Fruit fly (Drosophila melanogaster) whole organism, embryonic: ENCODE results near the gene Klp67A.
A peak's percentile ranks its signal among the peaks of the same experiment; 100 is the strongest.

Source experiments
- Awh ChIP-seq: fragments of 200-800 bp; sonication (Bioruptor generic); IDR thresholded peaks from 2 replicates; pipeline ENCODE4, ENCODE4 v1.3.6; 2022; ENCODE audit warnings: missing biosample characterization, missing genetic modification characterization
- Bdp1 ChIP-seq: fragments of 200-800 bp; sonication (Bioruptor generic); optimal IDR thresholded peaks from 3 replicates; lab custom pipeline; 2016; ENCODE audit warnings: missing biosample characterization, missing genetic modification characterization
- CG10321 ChIP-seq: fragments of 200-800 bp; sonication (Bioruptor generic); IDR thresholded peaks from 2 replicates; pipeline ENCODE4 v1.3.6; 2022; ENCODE audit warnings: missing biosample characterization, missing genetic modification characterization
- CG10366 ChIP-seq: fragments of 200-800 bp; sonication (Bioruptor generic); IDR thresholded peaks from 2 replicates; pipeline ENCODE4 v1.3.6; 2022; ENCODE audit warnings: missing biosample characterization, missing genetic modification characterization
- CG11560 ChIP-seq: fragments of 200-800 bp; sonication (Bioruptor generic); IDR thresholded peaks from 3 replicates; pipeline ENCODE4 v1.3.6; 2022; ENCODE audit warnings: missing biosample characterization, missing genetic modification characterization
- CG11695 ChIP-seq: fragments of 200-800 bp; sonication (Bioruptor generic); IDR thresholded peaks from 3 replicates; pipeline ENCODE4 v1.3.6; 2022; ENCODE audit warnings: missing biosample characterization, missing genetic modification characterization
- CG12219 ChIP-seq: fragments of 200-800 bp; sonication (Bioruptor generic); optimal IDR thresholded peaks from 3 replicates; lab custom pipeline; 2018; ENCODE audit warnings: missing biosample characterization, mild to moderate bottlenecking, missing genetic modification characterization
- CG15514 ChIP-seq: fragments of 200-800 bp; sonication (Bioruptor generic); optimal IDR thresholded peaks from 3 replicates; lab custom pipeline; 2017; ENCODE audit warnings: missing biosample characterization, missing genetic modification characterization, mild to moderate bottlenecking, moderate library complexity, missing genetic modification reagents
- CG15696 ChIP-seq: fragments of 200-800 bp; sonication (Bioruptor generic); optimal IDR thresholded peaks from 2 replicates; lab custom pipeline; 2019; ENCODE audit warnings: missing biosample characterization, mild to moderate bottlenecking, missing genetic modification characterization, moderate library complexity
- CG1647 ChIP-seq: fragments of 200-800 bp; sonication (Bioruptor generic); optimal IDR thresholded peaks from 3 replicates; lab custom pipeline; 2016; ENCODE audit warnings: missing biosample characterization, missing genetic modification characterization
- CG16815 ChIP-seq: fragments of 200-800 bp; sonication (Bioruptor generic); optimal IDR thresholded peaks from 3 replicates; lab custom pipeline; 2017; ENCODE audit warnings: missing biosample characterization, mild to moderate bottlenecking, missing genetic modification characterization
- CG18011 ChIP-seq: fragments of 200-800 bp; sonication (Bioruptor generic); optimal IDR thresholded peaks from 2 replicates; lab custom pipeline; 2017; ENCODE audit warnings: missing biosample characterization, missing genetic modification characterization, mild to moderate bottlenecking, moderate library complexity, missing genotype
- CG18476 ChIP-seq: fragments of 200-800 bp; sonication (Bioruptor generic); optimal IDR thresholded peaks from 2 replicates; lab custom pipeline; 2016; ENCODE audit warnings: missing biosample characterization, mild to moderate bottlenecking, missing genetic modification characterization
- CG2116 ChIP-seq: fragments of 200-800 bp; sonication (Bioruptor generic); optimal IDR thresholded peaks from 3 replicates; lab custom pipeline; 2018; ENCODE audit warnings: missing biosample characterization, mild to moderate bottlenecking, missing genetic modification characterization
- CG34376 ChIP-seq: fragments of 200-800 bp; sonication (Bioruptor generic); optimal IDR thresholded peaks from 2 replicates; lab custom pipeline; 2018; ENCODE audit warnings: missing biosample characterization, mild to moderate bottlenecking, missing genetic modification characterization
- CG34422 ChIP-seq: fragments of 200-800 bp; sonication (Bioruptor generic); IDR thresholded peaks from 3 replicates; pipeline ENCODE4 v1.3.6; 2022; ENCODE audit warnings: missing biosample characterization, missing genetic modification characterization
- CG3838 ChIP-seq: fragments of 200-800 bp; sonication (Bioruptor generic); optimal IDR thresholded peaks from 3 replicates; lab custom pipeline; 2016; ENCODE audit warnings: missing biosample characterization, missing genetic modification characterization
- CG3995 ChIP-seq: fragments of 200-800 bp; sonication (Bioruptor generic); optimal IDR thresholded peaks from 3 replicates; lab custom pipeline; 2016; ENCODE audit warnings: missing biosample characterization, missing genetic modification characterization
- CG4424 ChIP-seq: fragments of 200-800 bp; sonication (Bioruptor generic); optimal IDR thresholded peaks from 3 replicates; lab custom pipeline; 2016; ENCODE audit warnings: missing biosample characterization, missing genetic modification characterization
- CG6813 ChIP-seq: fragments of 200-800 bp; sonication (Bioruptor generic); optimal IDR thresholded peaks from 2 replicates; lab custom pipeline; 2017; ENCODE audit warnings: missing biosample characterization, missing genetic modification characterization, mild to moderate bottlenecking, moderate library complexity, missing genetic modification reagents
- CG7357 ChIP-seq: fragments of 200-800 bp; sonication (Bioruptor generic); IDR thresholded peaks from 3 replicates; pipeline ENCODE4 v1.3.6; 2022; ENCODE audit warnings: missing biosample characterization, missing genetic modification characterization
- CG7372 ChIP-seq: fragments of 200-800 bp; sonication (Bioruptor generic); IDR thresholded peaks from 2 replicates; pipeline ENCODE4 v1.3.6; 2022; ENCODE audit warnings: missing biosample characterization, missing genetic modification characterization
- CG7987 ChIP-seq: fragments of 200-800 bp; sonication (Bioruptor generic); optimal IDR thresholded peaks from 2 replicates; lab custom pipeline; 2018; ENCODE audit warnings: missing biosample characterization, mild to moderate bottlenecking, missing genetic modification characterization, moderate library complexity
- Eip74EF ChIP-seq, 2 experiments: fragments of 200-800 bp in 1 of 2; fragments of >200 bp in 1 of 2; sonication (Bioruptor generic) in 1 of 2; optimal IDR thresholded peaks; 2 replicates each; lab custom pipeline; 2017 to 2019; ENCODE audit warnings: missing biosample characterization in 2 of 2, missing genetic modification characterization in 2 of 2, mild to moderate bottlenecking in 1 of 2, moderate library complexity in 1 of 2
- Jarid2 ChIP-seq: fragments of 200-800 bp; sonication (Bioruptor generic); optimal IDR thresholded peaks from 3 replicates; lab custom pipeline; 2017; ENCODE audit warnings: mild to moderate bottlenecking, missing biosample characterization, missing genetic modification reagents, missing genetic modification characterization
- Oli ChIP-seq: fragments of 200-800 bp; sonication (Bioruptor generic); optimal IDR thresholded peaks from 2 replicates; lab custom pipeline; 2018; ENCODE audit warnings: missing biosample characterization, mild to moderate bottlenecking, missing genetic modification characterization, moderate library complexity
- Ptx1 ChIP-seq: fragments of 200-800 bp; sonication (Bioruptor generic); IDR thresholded peaks from 2 replicates; pipeline ENCODE4 v1.3.6; 2022; ENCODE audit warnings: missing biosample characterization, missing genetic modification characterization
- Side ChIP-seq: fragments of 200-800 bp; sonication (Bioruptor generic); optimal IDR thresholded peaks from 2 replicates; lab custom pipeline; 2016; ENCODE audit warnings: missing biosample characterization, missing genetic modification characterization
- Sry-δ ChIP-seq: fragments of 200-800 bp; sonication (Bioruptor generic); optimal IDR thresholded peaks from 2 replicates; lab custom pipeline; 2016; ENCODE audit warnings: missing biosample characterization, missing genetic modification characterization
- Trl ChIP-seq, 3 experiments: fragments of >200 bp in 2 of 3; fragments of 200-800 bp in 1 of 3; sonication (Bioruptor generic) in 1 of 3; optimal IDR thresholded peaks; 2 replicates in 1 of 3; 3 replicates in 2 of 3; lab custom pipeline; 2016 to 2017; ENCODE audit warnings: missing biosample characterization in 1 of 3, missing genetic modification characterization in 1 of 3
- YL-1 ChIP-seq: fragments of 200-800 bp; sonication (Bioruptor generic); optimal IDR thresholded peaks from 3 replicates; lab custom pipeline; 2017; ENCODE audit warnings: missing biosample characterization, mild to moderate bottlenecking, missing genetic modification characterization
- ab ChIP-seq: fragments of 200-800 bp; sonication (Bioruptor generic); optimal IDR thresholded peaks from 2 replicates; lab custom pipeline; 2016; ENCODE audit warnings: missing biosample characterization, missing genetic modification characterization
- abd-A ChIP-seq: fragments of 200-800 bp; sonication (Bioruptor generic); optimal IDR thresholded peaks from 3 replicates; lab custom pipeline; 2019; ENCODE audit warnings: missing biosample characterization, mild to moderate bottlenecking, missing genetic modification characterization, moderate library complexity
- al ChIP-seq: fragments of 200-800 bp; sonication (Bioruptor generic); IDR thresholded peaks from 2 replicates; pipeline ENCODE4 v1.3.6; 2022; ENCODE audit warnings: missing biosample characterization, missing genetic modification characterization
- bcd ChIP-seq: fragments of 200-800 bp; sonication (Bioruptor generic); optimal IDR thresholded peaks from 2 replicates; lab custom pipeline; 2017; ENCODE audit warnings: missing biosample characterization, mild to moderate bottlenecking, missing genetic modification characterization
- bigmax ChIP-seq: fragments of 200-800 bp; sonication (Bioruptor generic); optimal IDR thresholded peaks from 2 replicates; lab custom pipeline; 2018; ENCODE audit warnings: missing biosample characterization, mild to moderate bottlenecking, missing genetic modification characterization
- chif ChIP-seq, 2 experiments: fragments of 200-800 bp; sonication (Bioruptor generic); optimal IDR thresholded peaks; 3 replicates each; lab custom pipeline; 2016; ENCODE audit warnings: missing biosample characterization in 2 of 2, missing genetic modification characterization in 2 of 2
- corto ChIP-seq: fragments of 200-800 bp; sonication (Bioruptor generic); optimal IDR thresholded peaks from 2 replicates; lab custom pipeline; 2016; ENCODE audit warnings: missing biosample characterization, mild to moderate bottlenecking, missing genetic modification characterization, moderate library complexity
- ewg ChIP-seq: fragments of 200-800 bp; sonication (Bioruptor generic); optimal IDR thresholded peaks from 3 replicates; lab custom pipeline; 2017; ENCODE audit warnings: mild to moderate bottlenecking, missing biosample characterization, missing genetic modification reagents, missing genetic modification characterization
- eyg ChIP-seq: fragments of 200-800 bp; sonication (Bioruptor generic); optimal IDR thresholded peaks from 3 replicates; lab custom pipeline; 2016; ENCODE audit warnings: missing biosample characterization, missing genetic modification characterization
- ftz-f1 ChIP-seq: fragments of 200-800 bp; sonication (Bioruptor generic); optimal IDR thresholded peaks from 2 replicates; lab custom pipeline; 2016; ENCODE audit warnings: missing biosample characterization, missing genetic modification characterization
- gcm2 ChIP-seq: fragments of 200-800 bp; sonication (Bioruptor generic); optimal IDR thresholded peaks from 2 replicates; lab custom pipeline; 2016; ENCODE audit warnings: missing biosample characterization, missing genetic modification characterization
- lmd ChIP-seq: fragments of 200-800 bp; sonication (Bioruptor generic); IDR thresholded peaks from 2 replicates; pipeline ENCODE4 v1.3.6; 2022; ENCODE audit warnings: missing biosample characterization, missing genetic modification characterization
- pan ChIP-seq, 4 experiments: fragments of >200 bp in 3 of 4; fragments of 200-800 bp in 1 of 4; sonication (Bioruptor generic) in 1 of 4; optimal IDR thresholded peaks in 3 of 4; IDR thresholded peaks in 1 of 4; 2 replicates each; pipeline versions ENCODE4 v1.3.6 to Lab custom; 2017 to 2022; ENCODE audit warnings: missing biosample characterization in 2 of 4, missing genetic modification characterization in 2 of 4, mixed read lengths in 1 of 4
- pho ChIP-seq: fragments of 200-800 bp; sonication (Bioruptor generic); optimal IDR thresholded peaks from 2 replicates; lab custom pipeline; 2016; ENCODE audit warnings: missing biosample characterization, missing genetic modification characterization
- pros ChIP-seq: fragments of 200-800 bp; sonication (Bioruptor generic); optimal IDR thresholded peaks from 3 replicates; lab custom pipeline; 2019; ENCODE audit warnings: missing biosample characterization, mild to moderate bottlenecking, missing genetic modification characterization, moderate library complexity
- sens-2 ChIP-seq: fragments of 200-800 bp; sonication (Bioruptor generic); IDR thresholded peaks from 2 replicates; pipeline ENCODE4 v1.3.6; 2022; ENCODE audit warnings: missing biosample characterization, missing genetic modification characterization
- sna ChIP-seq: fragments of 200-800 bp; sonication (Bioruptor generic); IDR thresholded peaks from 2 replicates; pipeline ENCODE4 v1.3.6; 2022; ENCODE audit warnings: missing biosample characterization, missing genetic modification characterization; ENCODE audit not compliant: partially characterized antibody
- tio ChIP-seq: fragments of 200-800 bp; sonication (Bioruptor generic); optimal IDR thresholded peaks from 2 replicates; lab custom pipeline; 2017; ENCODE audit warnings: missing biosample characterization, missing genetic modification characterization, inconsistent platforms
- z ChIP-seq: fragments of 200-800 bp; sonication (Bioruptor generic); IDR thresholded peaks from 3 replicates; pipeline ENCODE4 v1.3.6; 2022; ENCODE audit warnings: missing biosample characterization, missing genetic modification characterization

Klp67A gene

DNA sequence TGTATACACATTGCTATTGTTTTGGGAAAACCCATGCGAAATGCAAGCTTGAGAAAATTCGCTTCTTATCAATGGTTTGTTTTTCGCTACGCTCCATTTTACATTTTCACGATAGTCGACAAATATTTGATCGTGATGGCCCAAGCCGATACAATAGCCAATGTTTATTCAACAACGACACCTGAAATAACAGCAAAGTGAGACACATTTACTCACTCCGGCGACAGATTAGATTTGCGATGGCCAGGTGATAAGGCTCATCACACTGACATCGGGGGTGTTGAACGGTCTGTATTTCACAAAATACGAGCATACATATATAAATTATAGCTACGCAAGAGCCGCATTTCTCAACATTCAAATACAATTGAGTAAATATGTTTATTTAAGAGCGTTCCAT lies 30.3 kb upstream of the Klp67A start (continued):
- peak; percentile 28 for TF ChIP-seq Sry-δ (GFP tag; lab: Kevin White, UChicago)
- TF ChIP-seq z = 0 out of 3 replicates have a peak, but pooled peaks have one; percentile 53
- TF ChIP-seq CG1647 (GFP tag; lab: Kevin White, UChicago) = peak; percentile 69
- no peak for TF ChIP-seq CG10366 (GFP tag; lab: Robert Waterston, UW)
- TF ChIP-seq YL-1 = peak; percentile 30
- TF ChIP-seq sens-2 (GFP tag; lab: Robert Waterston, UW) = no peak
- TF ChIP-seq CG3838 (GFP tag; lab: Kevin White, UChicago) = no peak
- peak; percentile 90 for TF ChIP-seq CG6813 (GFP tag; lab: Kevin White, UChicago)
- TF ChIP-seq CG15696 = peak; percentile 66
- TF ChIP-seq bigmax (GFP tag; lab: Kevin White, UChicago) = peak; percentile 27
- peak; percentile 50 for TF ChIP-seq Jarid2 (GFP tag; lab: Kevin White, UChicago)
- TF ChIP-seq al (GFP tag; lab: Robert Waterston, UW) = 0 out of 2 replicates have a peak, but pooled peaks have one; percentile 18
- no peak for TF ChIP-seq Eip74EF (GFP tag; optimal IDR thresholded peaks at IDR 0.05; lab: Kevin White, UChicago)
- TF ChIP-seq CG34422 (GFP tag; lab: Robert Waterston, UW) = no peak
- TF ChIP-seq gcm2 (GFP tag; lab: Kevin White, UChicago) = no peak
- no peak for TF ChIP-seq ab (GFP tag; lab: Kevin White, UChicago)
- no peak for TF ChIP-seq pan (optimal IDR thresholded peaks at IDR 0.05; lab: Kevin White, UChicago)
- TF ChIP-seq pan (GFP tag; optimal IDR thresholded peaks at IDR 0.05 in 1 of 2, IDR thresholded peaks at IDR 0.05 in 1 of 2) = peak in 1 of 2 experiments; percentile 36
- TF ChIP-seq CG18011 = no peak
- TF ChIP-seq Ptx1 (GFP tag; lab: Robert Waterston, UW) = peak; percentile 26; the same call in 1 of the 2 replicates
- peak; percentile 59; the same call in 2 of the 3 replicates for TF ChIP-seq CG11695 (GFP tag; lab: Robert Waterston, UW)
- peak; percentile 94 for TF ChIP-seq CG7987 (GFP tag; lab: Kevin White, UChicago)
- peak; percentile 89 for TF ChIP-seq CG15514 (GFP tag; lab: Kevin White, UChicago)
- peak; percentile 47 for TF ChIP-seq CG3995 (GFP tag; lab: Kevin White, UChicago)
- peak; percentile 84 for TF ChIP-seq eyg
- no peak for TF ChIP-seq tio (GFP tag; lab: Kevin White, UChicago)
- no peak for TF ChIP-seq Trl (optimal IDR thresholded peaks at IDR 0.05; lab: Kevin White, UChicago)
- TF ChIP-seq Trl (GFP tag; optimal IDR thresholded peaks at IDR 0.05; lab: Kevin White, UChicago) = peak; percentile 70
- TF ChIP-seq Side (GFP tag; lab: Kevin White, UChicago) = peak; percentile 86
- TF ChIP-seq CG16815 (GFP tag; lab: Kevin White, UChicago) = no peak
- no peak for TF ChIP-seq ewg
- no peak for TF ChIP-seq pros
- no peak for TF ChIP-seq CG7372 (GFP tag; lab: Robert Waterston, UW)
- peak; percentile 11 for TF ChIP-seq CG2116
- TF ChIP-seq CG11560 (tag; lab: Robert Waterston, UW) = no peak
- TF ChIP-seq corto (GFP tag; lab: Kevin White, UChicago) = no peak
- TF ChIP-seq Oli (tag; lab: Kevin White, UChicago) = no peak
- TF ChIP-seq CG18476 (GFP tag; lab: Kevin White, UChicago) = peak; percentile 35
- no peak for TF ChIP-seq ftz-f1 (GFP tag; lab: Kevin White, UChicago)
- TF ChIP-seq Awh (GFP tag; lab: Robert Waterston, UW) = peak; percentile 81
- TF ChIP-seq CG4424 (GFP tag; lab: Kevin White, UChicago) = peak; percentile 24
- no peak for TF ChIP-seq lmd
- TF ChIP-seq Bdp1 (GFP tag; lab: Kevin White, UChicago) = peak; percentile 18
- peak; percentile 43 for TF ChIP-seq pho (GFP tag; lab: Kevin White, UChicago)
- no peak for TF ChIP-seq abd-A (tag; lab: Kevin White, UChicago)
- no peak for TF ChIP-seq CG10321 (GFP tag; lab: Robert Waterston, UW)
- TF ChIP-seq CG7357 (GFP tag; lab: Robert Waterston, UW) = no peak
- TF ChIP-seq chif (GFP tag; optimal IDR thresholded peaks at IDR 0.05; lab: Kevin White, UChicago) = peak in 1 of 2 experiments; percentile 1
- TF ChIP-seq sna (GFP tag; lab: Robert Waterston, UW) = no peak
- TF ChIP-seq bcd (GFP tag; lab: Kevin White, UChicago) = peak; percentile 65
- TF ChIP-seq CG12219 = peak; percentile 30
- peak; percentile 75 for TF ChIP-seq CG34376 (GFP tag; lab: Kevin White, UChicago)
